Worm (Caenorhabditis elegans) whole organism, early embryonic: ENCODE data around the gene Y51H4A.941.
"Not testable (repeated sequence)": the region's sequence is repeated elsewhere in the genome, so short reads cannot be mapped to it uniquely, and the experiment has no call there.

Experiments used
- ama-1 ChIP-seq: fragments of 150-350 bp; optimal IDR thresholded peaks from 2 replicates; lab custom pipeline; 2014
- ets-7 ChIP-seq: sonication (generic microtip); optimal IDR thresholded peaks from 2 replicates; lab custom pipeline; 2016; ENCODE audit warnings: missing genotype, missing genetic modification characterization, missing compliant biosample characterization
- flt-1 ChIP-seq: fragments of 200-800 bp; sonication (Bioruptor generic); IDR thresholded peaks from 2 replicates; pipeline ENCODE4 v1.3.6; 2022; ENCODE audit warnings: missing genetic modification characterization, missing compliant biosample characterization
- hmbx-1 ChIP-seq: sonication (generic microtip); optimal IDR thresholded peaks from 2 replicates; lab custom pipeline; 2016; ENCODE audit warnings: mild to moderate bottlenecking, missing genetic modification characterization, missing compliant biosample characterization
- tra-4 ChIP-seq: sonication (generic microtip); optimal IDR thresholded peaks from 2 replicates; lab custom pipeline; 2017; ENCODE audit warnings: missing genetic modification characterization, missing compliant biosample characterization

DNA sequence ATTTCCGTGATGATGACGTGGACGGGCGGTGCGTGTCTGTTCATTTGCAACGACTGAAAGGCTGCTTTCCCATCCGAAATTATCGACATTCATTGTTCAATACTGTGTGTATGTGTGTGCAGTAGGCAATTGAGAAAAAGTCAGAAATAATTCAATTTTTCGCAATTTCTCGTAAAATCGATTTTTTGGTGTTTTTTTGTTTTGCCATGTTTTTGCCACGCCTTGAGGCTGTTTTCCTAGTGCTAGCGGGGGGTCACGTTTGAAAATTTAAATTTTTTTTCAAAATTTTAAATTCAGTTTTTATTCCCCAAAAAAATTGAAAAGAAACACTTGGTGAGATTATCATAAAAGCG, 48.3 kb downstream of the Y51H4A.941 start, which contains the start of gene Y51H4A.13:
- TF ChIP-seq flt-1 (GFP tag; lab: Robert Waterston, UW); hmbx-1; ama-1; ets-7 (tag; lab: Kevin White, UChicago); tra-4: not testable (repeated sequence)
